Worm (Caenorhabditis elegans) whole organism, young adult: ENCODE results near the gene K02E11.3.

ENCODE experiments used
- B0261.1 ChIP-seq: sonication (generic microtip); optimal IDR thresholded peaks from 2 replicates; lab custom pipeline; 2016; ENCODE audit warnings: mild to moderate bottlenecking, missing genetic modification characterization, moderate library complexity, missing compliant biosample characterization
- B0336.3 ChIP-seq: fragments of 200-800 bp; sonication (Bioruptor generic); IDR thresholded peaks from 2 replicates; pipeline ENCODE4 v1.3.6; 2022; ENCODE audit warnings: missing genetic modification characterization, missing compliant biosample characterization
- C06A6.2 ChIP-seq: fragments of 200-800 bp; sonication (Bioruptor generic); conservative IDR thresholded peaks from 2 replicates; pipeline ENCODE4 v1.3.6; 2022; ENCODE audit warnings: missing genetic modification characterization, missing compliant biosample characterization
- D2030.7 ChIP-seq: fragments of 200-800 bp; sonication (Bioruptor generic); IDR thresholded peaks from 2 replicates; pipeline ENCODE4 v1.3.6; 2022; ENCODE audit warnings: missing genetic modification reagents, missing genetic modification characterization, missing compliant biosample characterization
- F37B4.10 ChIP-seq: fragments of 200-800 bp; sonication (Bioruptor generic); IDR thresholded peaks from 2 replicates; pipeline ENCODE4 v1.3.6; 2022; ENCODE audit warnings: missing genetic modification characterization, missing compliant biosample characterization
- F49E8.2 ChIP-seq: sonication (generic microtip); optimal IDR thresholded peaks from 3 replicates; lab custom pipeline; 2017; ENCODE audit warnings: missing genetic modification characterization, mild to moderate bottlenecking, missing compliant biosample characterization, antibody characterized with exemption, moderate library complexity; ENCODE audit not compliant: insufficient read depth
- F57A8.1 ChIP-seq: fragments of 200-800 bp; sonication (Bioruptor generic); optimal IDR thresholded peaks from 2 replicates; lab custom pipeline; 2018; ENCODE audit warnings: mild to moderate bottlenecking, missing genetic modification characterization, moderate library complexity, missing compliant biosample characterization
- Y56A3A.18 ChIP-seq: fragments of 200-800 bp; sonication (Bioruptor generic); IDR thresholded peaks from 2 replicates; pipeline ENCODE4 v1.3.6; 2022; ENCODE audit warnings: missing genetic modification reagents, missing genetic modification characterization, missing compliant biosample characterization
- Y67H2A.10 ChIP-seq: fragments of 200-800 bp; sonication (Bioruptor generic); conservative IDR thresholded peaks from 2 replicates; pipeline ENCODE4 v1.3.6; 2022; ENCODE audit warnings: missing genetic modification reagents, missing genetic modification characterization, missing compliant biosample characterization
- Y79H2A.3 ChIP-seq: fragments of 200-800 bp; sonication (Bioruptor generic); conservative IDR thresholded peaks from 2 replicates; pipeline ENCODE4 v1.3.6; 2022; ENCODE audit warnings: missing genetic modification reagents, missing genetic modification characterization, missing compliant biosample characterization
- ZK185.1 ChIP-seq: sonication (generic microtip); optimal IDR thresholded peaks from 2 replicates; lab custom pipeline; 2016; ENCODE audit warnings: mild to moderate bottlenecking, missing genetic modification characterization, missing compliant biosample characterization; ENCODE audit not compliant: poor library complexity, severe bottlenecking
- akir-1 ChIP-seq: fragments of 200-800 bp; sonication (Bioruptor generic); optimal IDR thresholded peaks from 2 replicates; lab custom pipeline; 2018; ENCODE audit warnings: mild to moderate bottlenecking, missing genetic modification characterization, moderate library complexity, missing compliant biosample characterization
- aptf-2 ChIP-seq: fragments of 200-800 bp; sonication (Bioruptor generic); conservative IDR thresholded peaks from 2 replicates; pipeline ENCODE4 v1.3.6; 2022; ENCODE audit warnings: missing genetic modification reagents, missing genetic modification characterization, missing compliant biosample characterization
- ccch-3 ChIP-seq: fragments of 200-800 bp; sonication (Bioruptor generic); optimal IDR thresholded peaks from 2 replicates; lab custom pipeline; 2018; ENCODE audit warnings: mild to moderate bottlenecking, missing genetic modification characterization, missing compliant biosample characterization
- cebp-1 ChIP-seq, 2 experiments: fragments of 200-800 bp in 1 of 2; sonication (Bioruptor generic) in 1 of 2; sonication (generic microtip) in 1 of 2; IDR thresholded peaks in 1 of 2; optimal IDR thresholded peaks in 1 of 2; 2 replicates each; pipeline versions ENCODE4 v1.3.6 to Lab custom; 2017 to 2022; ENCODE audit warnings: missing compliant biosample characterization in 2 of 2, missing genetic modification characterization in 2 of 2, mild to moderate bottlenecking in 1 of 2, missing genetic modification reagents in 1 of 2, moderate library complexity in 1 of 2
- ceh-100 ChIP-seq: fragments of 200-800 bp; sonication (Bioruptor generic); IDR thresholded peaks from 2 replicates; pipeline ENCODE4 v1.3.6; 2022; ENCODE audit warnings: missing genetic modification reagents, missing genetic modification characterization, missing compliant biosample characterization
- ceh-27 ChIP-seq: fragments of 200-800 bp; sonication (Bioruptor generic); optimal IDR thresholded peaks from 2 replicates; lab custom pipeline; 2018; ENCODE audit warnings: mild to moderate bottlenecking, missing genetic modification characterization, moderate library complexity, missing compliant biosample characterization
- ceh-40 ChIP-seq: fragments of 200-800 bp; sonication (Bioruptor generic); IDR thresholded peaks from 2 replicates; pipeline ENCODE4 v1.3.6; 2022; ENCODE audit warnings: missing genetic modification characterization, missing compliant biosample characterization
- ceh-79 ChIP-seq: sonication (generic microtip); optimal IDR thresholded peaks from 2 replicates; lab custom pipeline; 2017; ENCODE audit warnings: mild to moderate bottlenecking, missing genetic modification characterization, missing compliant biosample characterization
- dox-1 ChIP-seq: fragments of 200-800 bp; sonication (Bioruptor generic); IDR thresholded peaks from 2 replicates; pipeline ENCODE4 v1.3.6; 2022; ENCODE audit warnings: missing genetic modification reagents, missing genetic modification characterization, missing compliant biosample characterization
- efl-1 ChIP-seq: fragments of 150-350 bp; optimal IDR thresholded peaks from 2 replicates; lab custom pipeline; 2014; ENCODE audit warnings: missing biosample characterization, missing genetic modification reagents, missing genetic modification characterization
- ets-4 ChIP-seq: fragments of 200-800 bp; sonication (Bioruptor generic); optimal IDR thresholded peaks from 2 replicates; lab custom pipeline; 2018; ENCODE audit warnings: mild to moderate bottlenecking, missing genetic modification characterization, missing compliant biosample characterization
- him-1 ChIP-seq: sonication (generic microtip); optimal IDR thresholded peaks from 2 replicates; lab custom pipeline; 2016; ENCODE audit warnings: missing genotype, missing genetic modification reagents, missing genetic modification characterization, missing compliant biosample characterization
- lin-35 ChIP-seq, 3 experiments: fragments of 150-350 bp in 2 of 3; sonication (generic microtip) in 1 of 3; optimal IDR thresholded peaks; 2 replicates each; lab custom pipeline; 2014 to 2018; ENCODE audit warnings: missing biosample characterization in 3 of 3, missing genetic modification characterization in 3 of 3, missing genetic modification reagents in 3 of 3
- madf-6 ChIP-seq: fragments of 200-800 bp; sonication (Bioruptor generic); IDR thresholded peaks from 2 replicates; pipeline ENCODE4 v1.3.6; 2022; ENCODE audit warnings: missing genetic modification reagents, missing genetic modification characterization, missing compliant biosample characterization
- madf-8 ChIP-seq: fragments of 200-800 bp; sonication (Bioruptor generic); conservative IDR thresholded peaks from 2 replicates; pipeline ENCODE4 v1.3.6; 2022; ENCODE audit warnings: missing genetic modification reagents, missing genetic modification characterization, missing compliant biosample characterization
- nfya-2 ChIP-seq: fragments of 200-800 bp; sonication (Bioruptor generic); IDR thresholded peaks from 2 replicates; pipeline ENCODE4 v1.3.6; 2022; ENCODE audit warnings: missing genetic modification reagents, missing genetic modification characterization, missing compliant biosample characterization
- nhr-90 ChIP-seq: sonication (generic microtip); optimal IDR thresholded peaks from 2 replicates; lab custom pipeline; 2016; ENCODE audit warnings: missing genotype, mild to moderate bottlenecking, missing genetic modification characterization, missing compliant biosample characterization
- rec-8 ChIP-seq, 2 experiments: sonication (generic microtip); optimal IDR thresholded peaks; 2 replicates each; lab custom pipeline; 2016; ENCODE audit warnings: mild to moderate bottlenecking in 2 of 2, missing genetic modification characterization in 2 of 2, missing genetic modification reagents in 2 of 2, missing genotype in 2 of 2, missing biosample characterization in 1 of 2, missing compliant biosample characterization in 1 of 2, moderate library complexity in 1 of 2
- rpc-1 ChIP-seq, 2 experiments: fragments of 150-350 bp in 1 of 2; sonication (generic microtip) in 1 of 2; optimal IDR thresholded peaks; 2 replicates each; lab custom pipeline; 2014 to 2018; ENCODE audit warnings: missing biosample characterization in 1 of 2, missing genetic modification characterization in 1 of 2, missing genetic modification reagents in 1 of 2, missing genotype in 1 of 2
- sdz-38 ChIP-seq: sonication (generic microtip); optimal IDR thresholded peaks from 2 replicates; lab custom pipeline; 2016; ENCODE audit warnings: missing genotype, missing genetic modification characterization, missing compliant biosample characterization
- sea-2 ChIP-seq: fragments of 200-800 bp; sonication (Bioruptor generic); IDR thresholded peaks from 2 replicates; pipeline ENCODE4 v1.3.6; 2022; ENCODE audit warnings: missing genetic modification characterization, missing compliant biosample characterization
- unc-130 ChIP-seq: sonication (generic microtip); optimal IDR thresholded peaks from 2 replicates; lab custom pipeline; 2016; ENCODE audit warnings: missing genetic modification reagents, missing genetic modification characterization, missing compliant biosample characterization
- zfh-2 ChIP-seq: fragments of 200-800 bp; sonication (Bioruptor generic); conservative IDR thresholded peaks from 2 replicates; pipeline ENCODE4 v1.3.6; 2022; ENCODE audit warnings: missing genetic modification reagents, missing genetic modification characterization, missing compliant biosample characterization
- ztf-28 ChIP-seq: fragments of 200-800 bp; sonication (Bioruptor generic); IDR thresholded peaks from 2 replicates; pipeline ENCODE4 v1.3.6; 2022; ENCODE audit warnings: missing genetic modification reagents, missing genetic modification characterization, missing compliant biosample characterization
- ztf-3 ChIP-seq: fragments of 200-800 bp; sonication (Bioruptor generic); optimal IDR thresholded peaks from 2 replicates; lab custom pipeline; 2018; ENCODE audit warnings: mild to moderate bottlenecking, missing genetic modification characterization, missing compliant biosample characterization
- ztf-6 ChIP-seq: fragments of 200-800 bp; sonication (Bioruptor generic); IDR thresholded peaks from 2 replicates; pipeline ENCODE4 v1.3.6; 2022; ENCODE audit warnings: missing genetic modification reagents, missing genetic modification characterization, missing compliant biosample characterization

The K02E11.3 gene

ce11 chrV:14260831-14261230 lies 14.2 kb upstream of the K02E11.3 start, which contains the start of gene F40G12.2:
F40G12.2 (minus strand) TSS chrV:14260931.
- TF ChIP-seq rec-8 (tag; optimal IDR thresholded peaks at IDR 0.05; lab: Kevin White, UChicago), result no peak
- TF ChIP-seq sdz-38 (tag; lab: Kevin White, UChicago), result no peak
- no peak for TF ChIP-seq madf-6 (GFP tag; lab: Robert Waterston, UW)
- no peak for TF ChIP-seq ceh-40
- TF ChIP-seq akir-1 (GFP tag; lab: Kevin White, UChicago), result no peak
- TF ChIP-seq zfh-2, result no peak

ce11 chrV:14256813-14257212 lies 10.2 kb upstream of the K02E11.3 start, which contains the start of gene sre-8:
sre-8 (plus strand) TSS chrV:14257113.
- TF ChIP-seq ztf-6 (GFP tag; lab: Robert Waterston, UW), result no peak
- no peak for TF ChIP-seq F49E8.2 (tag; lab: Kevin White, UChicago)
- no peak for TF ChIP-seq Y79H2A.3
- TF ChIP-seq zfh-2, result no peak
- no peak for TF ChIP-seq cebp-1 (GFP tag; IDR thresholded peaks at IDR 0.05; lab: Robert Waterston, UW)
- no peak for TF ChIP-seq cebp-1 (tag; optimal IDR thresholded peaks at IDR 0.05; lab: Kevin White, UChicago)
- no peak for TF ChIP-seq ZK185.1 (tag; lab: Kevin White, UChicago)
- no peak for TF ChIP-seq D2030.7
- no peak for TF ChIP-seq efl-1 (GFP tag; lab: Kevin White, UChicago)
- no peak for TF ChIP-seq dox-1
- no peak for TF ChIP-seq unc-130 (GFP tag; lab: Kevin White, UChicago)
- TF ChIP-seq F57A8.1 (GFP tag; lab: Kevin White, UChicago), result no peak
- TF ChIP-seq ets-4, result no peak
- no peak for TF ChIP-seq rpc-1 (optimal IDR thresholded peaks at IDR 0.05; lab: Kevin White, UChicago)
- TF ChIP-seq rpc-1 (tag; optimal IDR thresholded peaks at IDR 0.05; lab: Kevin White, UChicago), result no peak
- no peak for TF ChIP-seq madf-8 (GFP tag; lab: Robert Waterston, UW)
- no peak for TF ChIP-seq rec-8 (tag; optimal IDR thresholded peaks at IDR 0.05; lab: Kevin White, UChicago)
- no peak for TF ChIP-seq F37B4.10 (GFP tag; lab: Robert Waterston, UW)
- TF ChIP-seq ceh-79 (tag; lab: Kevin White, UChicago), result no peak
- TF ChIP-seq C06A6.2 (GFP tag; lab: Robert Waterston, UW), result no peak

DNA sequence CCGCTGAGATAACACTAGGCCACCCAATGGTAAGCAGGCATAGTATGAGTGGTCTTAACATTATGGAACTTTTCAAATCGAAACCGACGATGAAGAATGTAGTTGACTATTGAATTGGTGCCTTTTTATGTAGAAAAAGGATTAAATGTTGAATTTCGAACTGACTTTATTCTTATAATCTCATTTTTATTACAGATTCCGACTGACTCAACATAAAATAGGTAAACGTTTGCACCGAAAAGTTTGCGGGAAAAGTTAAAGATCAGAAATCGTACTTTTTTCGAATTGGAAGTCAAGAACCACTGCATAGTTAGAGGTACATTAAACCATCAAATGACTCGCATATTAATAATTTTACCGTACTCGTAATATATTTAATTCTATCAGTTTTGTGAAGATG lies 7.6 kb upstream of the K02E11.3 start, which contains the start of gene K02E11.7:
K02E11.7 (minus strand) TSS at position 101 of the 400 bp plus-strand sequence.
- TF ChIP-seq lin-35 (GFP tag; optimal IDR thresholded peaks at IDR 0.05; lab: Kevin White, UChicago), result no peak
- no peak for TF ChIP-seq ceh-27 (GFP tag; lab: Kevin White, UChicago)
- no peak for TF ChIP-seq ccch-3 (GFP tag; lab: Kevin White, UChicago)
- no peak for TF ChIP-seq B0261.1 (tag; lab: Kevin White, UChicago)
- TF ChIP-seq nhr-90 (tag; lab: Kevin White, UChicago), result no peak
- no peak for TF ChIP-seq aptf-2 (GFP tag; lab: Robert Waterston, UW)
- TF ChIP-seq Y67H2A.10 (GFP tag; lab: Robert Waterston, UW), result no peak
- TF ChIP-seq nfya-2 (GFP tag; lab: Robert Waterston, UW), result no peak
- no peak for TF ChIP-seq ztf-28
- no peak for TF ChIP-seq Y56A3A.18
- no peak for TF ChIP-seq B0336.3 (GFP tag; lab: Robert Waterston, UW)
- TF ChIP-seq, all 124 proteins: peak for 0

ce11 chrV:14252025-14252424 lies 5.4 kb upstream of the K02E11.3 start, which contains the start of gene K02E11.5:
K02E11.5 (plus strand) TSS chrV:14252325.
- TF ChIP-seq sea-2 (GFP tag; lab: Robert Waterston, UW), result no peak
- TF ChIP-seq ceh-100 (GFP tag; lab: Robert Waterston, UW), result no peak
- TF ChIP-seq B0336.3 (GFP tag; lab: Robert Waterston, UW), result no peak
- no peak for TF ChIP-seq ztf-3
- no peak for TF ChIP-seq akir-1 (GFP tag; lab: Kevin White, UChicago)
- no peak for TF ChIP-seq him-1
